Worm (Caenorhabditis elegans) whole organism, late embryonic: ENCODE results near the gene fnta-1.

Source experiments
- T23F11.4 ChIP-seq: fragments of 200-800 bp; sonication (Bioruptor generic); optimal IDR thresholded peaks from 2 replicates; lab custom pipeline; 2018; ENCODE audit warnings: mild to moderate bottlenecking, missing genetic modification characterization, missing compliant biosample characterization
- Y22D7AL.16 ChIP-seq: sonication (generic microtip); optimal IDR thresholded peaks from 2 replicates; lab custom pipeline; 2016; ENCODE audit warnings: missing genetic modification characterization, missing compliant biosample characterization
- ahr-1 ChIP-seq: sonication (generic microtip); optimal IDR thresholded peaks from 2 replicates; lab custom pipeline; 2016; ENCODE audit warnings: missing genetic modification characterization, missing compliant biosample characterization
- ama-1 ChIP-seq: fragments of 150-350 bp; optimal IDR thresholded peaks from 2 replicates; lab custom pipeline; 2014
- ceh-14 ChIP-seq: sonication (generic microtip); optimal IDR thresholded peaks from 2 replicates; lab custom pipeline; 2016; ENCODE audit warnings: missing genotype, missing genetic modification characterization, missing compliant biosample characterization
- ceh-18 ChIP-seq: sonication (generic microtip); optimal IDR thresholded peaks from 2 replicates; lab custom pipeline; 2016; ENCODE audit warnings: missing genetic modification characterization, missing compliant biosample characterization
- ceh-19 ChIP-seq: fragments of 200-800 bp; sonication (Bioruptor generic); optimal IDR thresholded peaks from 2 replicates; lab custom pipeline; 2018; ENCODE audit warnings: mild to moderate bottlenecking, missing genetic modification characterization, missing compliant biosample characterization
- ceh-2 ChIP-seq: sonication (generic microtip); optimal IDR thresholded peaks from 2 replicates; lab custom pipeline; 2016; ENCODE audit warnings: missing genotype, missing genetic modification characterization, missing compliant biosample characterization
- ceh-30 ChIP-seq: fragments of 150-350 bp; optimal IDR thresholded peaks from 2 replicates; lab custom pipeline; 2014; ENCODE audit warnings: missing biosample characterization, missing genetic modification characterization
- ceh-31 ChIP-seq: sonication (generic microtip); optimal IDR thresholded peaks from 2 replicates; lab custom pipeline; 2016; ENCODE audit warnings: missing genetic modification characterization, missing compliant biosample characterization
- ceh-34 ChIP-seq: sonication (generic microtip); optimal IDR thresholded peaks from 2 replicates; lab custom pipeline; 2016; ENCODE audit warnings: mild to moderate bottlenecking, missing genetic modification characterization, missing compliant biosample characterization
- ceh-6 ChIP-seq: fragments of 200-800 bp; sonication (Bioruptor generic); optimal IDR thresholded peaks from 2 replicates; lab custom pipeline; 2018; ENCODE audit warnings: mild to moderate bottlenecking, missing genetic modification characterization, missing compliant biosample characterization
- ceh-9 ChIP-seq: sonication (generic microtip); optimal IDR thresholded peaks from 2 replicates; lab custom pipeline; 2016; ENCODE audit warnings: mild to moderate bottlenecking, missing genetic modification characterization, inconsistent platforms, missing compliant biosample characterization
- dmd-4 ChIP-seq: sonication (generic microtip); optimal IDR thresholded peaks from 2 replicates; lab custom pipeline; 2016; ENCODE audit warnings: borderline replicate concordance, missing genetic modification characterization, missing compliant biosample characterization
- dve-1 ChIP-seq: sonication (generic microtip); optimal IDR thresholded peaks from 2 replicates; lab custom pipeline; 2017; ENCODE audit warnings: antibody characterized with exemption, mild to moderate bottlenecking, missing genetic modification characterization, missing compliant biosample characterization
- elt-2 ChIP-seq: sonication (generic microtip); optimal IDR thresholded peaks from 2 replicates; lab custom pipeline; 2016; ENCODE audit warnings: missing genetic modification reagents, missing genetic modification characterization, missing compliant biosample characterization
- ets-4 ChIP-seq: sonication (generic microtip); optimal IDR thresholded peaks from 2 replicates; lab custom pipeline; 2016; ENCODE audit warnings: missing genetic modification characterization, missing compliant biosample characterization
- fax-1 ChIP-seq: sonication (generic microtip); optimal IDR thresholded peaks from 2 replicates; lab custom pipeline; 2016; ENCODE audit warnings: missing genotype, missing genetic modification characterization, missing compliant biosample characterization
- hlh-13 ChIP-seq: fragments of 200-800 bp; sonication (Bioruptor generic); optimal IDR thresholded peaks from 2 replicates; lab custom pipeline; 2018; ENCODE audit warnings: mild to moderate bottlenecking, missing genetic modification characterization, missing compliant biosample characterization
- hlh-15 ChIP-seq: sonication (generic microtip); optimal IDR thresholded peaks from 2 replicates; lab custom pipeline; 2016; ENCODE audit warnings: missing genetic modification characterization, missing compliant biosample characterization
- hlh-30 ChIP-seq: sonication (generic microtip); optimal IDR thresholded peaks from 2 replicates; lab custom pipeline; 2017; ENCODE audit warnings: antibody characterized with exemption, missing genetic modification characterization, missing compliant biosample characterization; ENCODE audit not compliant: insufficient read depth
- mec-3 ChIP-seq: sonication (generic microtip); optimal IDR thresholded peaks from 2 replicates; lab custom pipeline; 2016; ENCODE audit warnings: borderline replicate concordance, missing genetic modification characterization, missing compliant biosample characterization
- nfya-1 ChIP-seq: sonication (generic microtip); optimal IDR thresholded peaks from 2 replicates; lab custom pipeline; 2017; ENCODE audit warnings: missing genetic modification characterization, mild to moderate bottlenecking, missing compliant biosample characterization, antibody characterized with exemption, moderate library complexity
- pag-3 ChIP-seq: sonication (generic microtip); optimal IDR thresholded peaks from 2 replicates; lab custom pipeline; 2016; ENCODE audit warnings: missing compliant biosample characterization, missing genetic modification characterization, borderline replicate concordance
- rnt-1 ChIP-seq: sonication (generic microtip); optimal IDR thresholded peaks from 2 replicates; lab custom pipeline; 2016; ENCODE audit warnings: missing genetic modification characterization, missing compliant biosample characterization
- sdc-2 ChIP-seq: sonication (generic microtip); optimal IDR thresholded peaks from 2 replicates; lab custom pipeline; 2016; ENCODE audit warnings: missing genotype, missing genetic modification characterization, missing compliant biosample characterization
- sox-4 ChIP-seq: sonication (generic microtip); optimal IDR thresholded peaks from 2 replicates; lab custom pipeline; 2017; ENCODE audit warnings: mild to moderate bottlenecking, missing genetic modification characterization, inconsistent platforms, missing compliant biosample characterization
- unc-42 ChIP-seq: sonication (generic microtip); optimal IDR thresholded peaks from 2 replicates; lab custom pipeline; 2016; ENCODE audit warnings: missing genotype, missing genetic modification characterization, missing compliant biosample characterization
- zip-5 ChIP-seq: sonication (generic microtip); optimal IDR thresholded peaks from 2 replicates; lab custom pipeline; 2016; ENCODE audit warnings: missing genetic modification characterization, missing compliant biosample characterization

The fnta-1 gene

ce11 chrIV:240257-240754, at the start of gene fnta-1, which contains the start of gene cogc-8:
fnta-1 (minus strand) TSS chrIV:240307.
cogc-8 (plus strand) TSS chrIV:240451.
- TF ChIP-seq ceh-31 (tag; lab: Kevin White, UChicago) (peak; percentile 12), ceh-19 (GFP tag; lab: Kevin White, UChicago) (no peak), elt-2 (peak; percentile 42), unc-42 (tag; lab: Kevin White, UChicago) (peak; percentile 18), pag-3 (tag; lab: Kevin White, UChicago) (no peak), rnt-1 (tag; lab: Kevin White, UChicago) (no peak)

- TF ChIP-seq Y22D7AL.16 (tag; lab: Kevin White, UChicago) (no peak), ets-4 (tag; lab: Kevin White, UChicago) (no peak), ceh-30 (tag; lab: Kevin White, UChicago) (no peak), nfya-1 (tag; lab: Kevin White, UChicago) (no peak), zip-5 (no peak), ceh-34 (no peak)
Observed at ce11 chrIV:288027-288426, 47.9 kb upstream of the fnta-1 start, which contains the start of gene T21D12.14. T21D12.14 (minus strand) TSS chrIV:288127.

ce11 chrIV:283347-283746, 43.2 kb upstream of the fnta-1 start, which contains the start of gene best-19:
best-19 (plus strand) TSS chrIV:283647.
- peak; percentile 52 for TF ChIP-seq unc-42 (tag; lab: Kevin White, UChicago)
- no peak for TF ChIP-seq sox-4 (tag; lab: Kevin White, UChicago)
- TF ChIP-seq ceh-6 (GFP tag; lab: Kevin White, UChicago) = no peak

- TF ChIP-seq elt-2 (no peak), pag-3 (tag; lab: Kevin White, UChicago) (no peak), ceh-14 (no peak), rnt-1 (tag; lab: Kevin White, UChicago) (no peak)
Observed at ce11 chrIV:282008-282407, 41.9 kb upstream of the fnta-1 start.

- TF ChIP-seq ceh-9 (tag; lab: Kevin White, UChicago) (no peak), ceh-19 (GFP tag; lab: Kevin White, UChicago) (no peak)
Observed at ce11 chrIV:278284-278683, 38.2 kb upstream of the fnta-1 start.

- no peak for TF ChIP-seq hlh-30
- TF ChIP-seq rnt-1 (tag; lab: Kevin White, UChicago) = no peak
- TF ChIP-seq sdc-2 (tag; lab: Kevin White, UChicago) = no peak
- TF ChIP-seq hlh-15 (tag; lab: Kevin White, UChicago) = no peak
- TF ChIP-seq ceh-18 (tag; lab: Kevin White, UChicago) = no peak
- no peak for TF ChIP-seq dmd-4 (tag; lab: Kevin White, UChicago)
- TF ChIP-seq T23F11.4 (GFP tag; lab: Kevin White, UChicago) = no peak
- no peak for TF ChIP-seq ceh-2 (tag; lab: Kevin White, UChicago)
Observed at ce11 chrIV:275146-275545, 35.0 kb upstream of the fnta-1 start.

- TF ChIP-seq dve-1 (peak; percentile 13), hlh-15 (tag; lab: Kevin White, UChicago) (no peak), elt-2 (peak; percentile 63), ama-1 (lab: Kevin White, UChicago) (no peak), hlh-13 (GFP tag; lab: Kevin White, UChicago) (no peak), ahr-1 (no peak)
Observed at ce11 chrIV:274185-274584, 34.1 kb upstream of the fnta-1 start, which contains the start of gene sma-10. sma-10 (plus strand) TSS chrIV:274420.

ce11 chrIV:273299-273698, 33.2 kb upstream of the fnta-1 start, which contains the start of gene srh-282:
srh-282 (minus strand) TSS chrIV:273399.
- no peak for TF ChIP-seq ceh-30 (tag; lab: Kevin White, UChicago)
- TF ChIP-seq ceh-31 (tag; lab: Kevin White, UChicago) = no peak
- no peak for TF ChIP-seq mec-3
- TF ChIP-seq nfya-1 (tag; lab: Kevin White, UChicago) = no peak
- TF ChIP-seq fax-1 (tag; lab: Kevin White, UChicago) = no peak
- TF ChIP-seq dmd-4 (tag; lab: Kevin White, UChicago) = no peak
